Worm (Caenorhabditis elegans) whole organism, L4 larva: Measurements from ENCODE around the gene Y50E8A.1.

Experiments
- D1046.2 ChIP-seq: fragments of 200-800 bp; sonication (Bioruptor generic); IDR thresholded peaks from 2 replicates; pipeline ENCODE4 v1.3.6; 2022; ENCODE audit warnings: missing genetic modification characterization, missing compliant biosample characterization
- ctbp-1 ChIP-seq: fragments of 200-800 bp; sonication (Bioruptor generic); IDR thresholded peaks from 2 replicates; pipeline ENCODE4 v1.3.6; 2022; ENCODE audit warnings: missing genetic modification reagents, missing genetic modification characterization, missing compliant biosample characterization
- dpl-1 ChIP-seq: fragments of 150-350 bp; optimal IDR thresholded peaks from 2 replicates; lab custom pipeline; 2014; ENCODE audit warnings: missing biosample characterization, missing genetic modification reagents, missing genetic modification characterization
- dve-1 ChIP-seq: sonication (generic microtip); optimal IDR thresholded peaks from 2 replicates; lab custom pipeline; 2017; ENCODE audit warnings: antibody characterized with exemption, mild to moderate bottlenecking, missing genetic modification characterization, missing compliant biosample characterization; ENCODE audit not compliant: insufficient read depth
- hlh-11 ChIP-seq: fragments of 200-800 bp; sonication (Bioruptor generic); optimal IDR thresholded peaks from 2 replicates; lab custom pipeline; 2018; ENCODE audit warnings: mild to moderate bottlenecking, missing genetic modification characterization, missing compliant biosample characterization
- madf-5 ChIP-seq, 2 experiments: fragments of 200-800 bp; sonication (Bioruptor generic); IDR thresholded peaks; 2 replicates each; pipeline ENCODE4 v1.3.6; 2022; ENCODE audit warnings: missing compliant biosample characterization in 2 of 2, missing genetic modification characterization in 2 of 2
- nhr-76 ChIP-seq: fragments of 150-350 bp; optimal IDR thresholded peaks from 2 replicates; lab custom pipeline; 2014; ENCODE audit warnings: missing biosample characterization, missing genetic modification characterization
- nhr-77 ChIP-seq: fragments of 150-350 bp; optimal IDR thresholded peaks from 2 replicates; lab custom pipeline; 2014; ENCODE audit warnings: missing biosample characterization, missing genetic modification characterization
- skn-1 ChIP-seq: fragments of 150-350 bp; optimal IDR thresholded peaks from 2 replicates; lab custom pipeline; 2014; ENCODE audit warnings: missing biosample characterization, missing genetic modification characterization
- unc-62 ChIP-seq, 3 experiments: fragments of 150-350 bp in 1 of 3; sonication (generic microtip); optimal IDR thresholded peaks in 2 of 3; peaks in 1 of 3; 1 replicate in 1 of 3; 2 replicates in 2 of 3; lab custom pipeline; 2014 to 2017; ENCODE audit warnings: missing biosample characterization in 3 of 3, missing genetic modification characterization in 3 of 3, missing genetic modification reagents in 3 of 3, missing genotype in 1 of 3
- vab-7 ChIP-seq: fragments of 200-800 bp; sonication (Bioruptor generic); IDR thresholded peaks from 2 replicates; pipeline ENCODE4 v1.3.6; 2022; ENCODE audit warnings: missing genetic modification reagents, missing genetic modification characterization, missing compliant biosample characterization
- zag-1 ChIP-seq: fragments of 150-350 bp; optimal IDR thresholded peaks from 2 replicates; lab custom pipeline; 2014; ENCODE audit warnings: missing biosample characterization, missing genetic modification characterization

- TF ChIP-seq skn-1 (no peak), madf-5 (GFP tag; IDR thresholded peaks at IDR 0.05; lab: Robert Waterston, UW) (no peak), nhr-77 (tag; lab: Kevin White, UChicago) (no peak), D1046.2 (GFP tag; lab: Robert Waterston, UW) (no peak), dve-1 (tag; lab: Kevin White, UChicago) (no peak), nhr-76 (tag; lab: Kevin White, UChicago) (no peak), hlh-11 (tag; lab: Kevin White, UChicago) (no peak), dpl-1 (GFP tag; lab: Kevin White, UChicago) (no peak), unc-62 (GFP tag; optimal IDR thresholded peaks at IDR 0.05 in 1 of 2; lab: Kevin White, UChicago) (no peak), unc-62 (tag; optimal IDR thresholded peaks at IDR 0.05; lab: Kevin White, UChicago) (no peak), ctbp-1 (no peak), vab-7 (GFP tag; lab: Robert Waterston, UW) (no peak), zag-1 (tag; lab: Kevin White, UChicago) (no peak)
Observed at ce11 chrV:14746975-14747374, 20.3 kb downstream of the Y50E8A.1 start.
